Worm (Caenorhabditis elegans) whole organism, young adult: Measurements from ENCODE around the gene R105.5.

Experiments
- B0019.2 ChIP-seq: fragments of 200-800 bp; sonication (Bioruptor generic); conservative IDR thresholded peaks from 2 replicates; pipeline ENCODE4 v1.3.6; 2022; ENCODE audit warnings: missing genetic modification reagents, missing genetic modification characterization, missing compliant biosample characterization
- B0035.1 ChIP-seq: sonication (generic microtip); optimal IDR thresholded peaks from 2 replicates; lab custom pipeline; 2016; ENCODE audit warnings: missing genetic modification characterization, mild to moderate bottlenecking, missing compliant biosample characterization, missing genotype, missing genetic modification reagents
- D2030.7 ChIP-seq: fragments of 200-800 bp; sonication (Bioruptor generic); IDR thresholded peaks from 2 replicates; pipeline ENCODE4 v1.3.6; 2022; ENCODE audit warnings: missing genetic modification reagents, missing genetic modification characterization, missing compliant biosample characterization
- F10E7.11 ChIP-seq: sonication (generic microtip); optimal IDR thresholded peaks from 2 replicates; lab custom pipeline; 2017; ENCODE audit warnings: mild to moderate bottlenecking, missing genetic modification characterization, moderate library complexity, missing compliant biosample characterization
- F22D6.2 ChIP-seq: sonication (generic microtip); optimal IDR thresholded peaks from 2 replicates; lab custom pipeline; 2016; ENCODE audit warnings: mild to moderate bottlenecking, missing genetic modification characterization, missing compliant biosample characterization
- F52B5.7 ChIP-seq: sonication (generic microtip); optimal IDR thresholded peaks from 2 replicates; lab custom pipeline; 2016; ENCODE audit warnings: mild to moderate bottlenecking, missing genetic modification characterization, missing compliant biosample characterization
- F55B11.4 ChIP-seq: sonication (generic microtip); optimal IDR thresholded peaks from 2 replicates; lab custom pipeline; 2016; ENCODE audit warnings: missing compliant biosample characterization, missing genetic modification characterization, borderline replicate concordance; ENCODE audit not compliant: insufficient read depth
- F57A8.1 ChIP-seq: fragments of 200-800 bp; sonication (Bioruptor generic); optimal IDR thresholded peaks from 2 replicates; lab custom pipeline; 2018; ENCODE audit warnings: mild to moderate bottlenecking, missing genetic modification characterization, moderate library complexity, missing compliant biosample characterization
- T26A5.8 ChIP-seq: sonication (generic microtip); optimal IDR thresholded peaks from 2 replicates; lab custom pipeline; 2016; ENCODE audit warnings: missing genetic modification characterization, missing compliant biosample characterization
- Y53F4B.3 ChIP-seq: fragments of 200-800 bp; sonication (Bioruptor generic); IDR thresholded peaks from 2 replicates; pipeline ENCODE4 v1.3.6; 2022; ENCODE audit warnings: missing genetic modification reagents, missing genetic modification characterization, missing compliant biosample characterization
- Y79H2A.3 ChIP-seq: fragments of 200-800 bp; sonication (Bioruptor generic); conservative IDR thresholded peaks from 2 replicates; pipeline ENCODE4 v1.3.6; 2022; ENCODE audit warnings: missing genetic modification reagents, missing genetic modification characterization, missing compliant biosample characterization
- aptf-2 ChIP-seq: fragments of 200-800 bp; sonication (Bioruptor generic); conservative IDR thresholded peaks from 2 replicates; pipeline ENCODE4 v1.3.6; 2022; ENCODE audit warnings: missing genetic modification reagents, missing genetic modification characterization, missing compliant biosample characterization
- bed-1 ChIP-seq: fragments of 200-800 bp; sonication (Bioruptor generic); IDR thresholded peaks from 2 replicates; pipeline ENCODE4 v1.3.6; 2022; ENCODE audit warnings: missing genetic modification reagents, missing genetic modification characterization, missing compliant biosample characterization
- ccch-3 ChIP-seq: fragments of 200-800 bp; sonication (Bioruptor generic); optimal IDR thresholded peaks from 2 replicates; lab custom pipeline; 2018; ENCODE audit warnings: mild to moderate bottlenecking, missing genetic modification characterization, missing compliant biosample characterization
- ceh-100 ChIP-seq: fragments of 200-800 bp; sonication (Bioruptor generic); IDR thresholded peaks from 2 replicates; pipeline ENCODE4 v1.3.6; 2022; ENCODE audit warnings: missing genetic modification reagents, missing genetic modification characterization, missing compliant biosample characterization
- ceh-40 ChIP-seq: fragments of 200-800 bp; sonication (Bioruptor generic); IDR thresholded peaks from 2 replicates; pipeline ENCODE4 v1.3.6; 2022; ENCODE audit warnings: missing genetic modification characterization, missing compliant biosample characterization
- egl-18 ChIP-seq: fragments of 200-800 bp; sonication (Bioruptor generic); IDR thresholded peaks from 2 replicates; pipeline ENCODE4 v1.3.6; 2022; ENCODE audit warnings: missing genetic modification reagents, missing genetic modification characterization, missing compliant biosample characterization
- egrh-3 ChIP-seq: fragments of 200-800 bp; sonication (Bioruptor generic); IDR thresholded peaks from 2 replicates; pipeline ENCODE4 v1.3.6; 2022; ENCODE audit warnings: missing genetic modification reagents, missing genetic modification characterization, missing compliant biosample characterization
- hlh-26 ChIP-seq: fragments of 200-800 bp; sonication (Bioruptor generic); conservative IDR thresholded peaks from 2 replicates; pipeline ENCODE4 v1.3.6; 2022; ENCODE audit warnings: missing genetic modification reagents, missing genetic modification characterization, missing compliant biosample characterization
- hmg-1.2 ChIP-seq: fragments of 200-800 bp; sonication (Bioruptor generic); IDR thresholded peaks from 2 replicates; pipeline ENCODE4 v1.3.6; 2022; ENCODE audit warnings: missing genetic modification reagents, missing genetic modification characterization, missing compliant biosample characterization
- hmg-20 ChIP-seq: fragments of 200-800 bp; sonication (Bioruptor generic); IDR thresholded peaks from 2 replicates; pipeline ENCODE4 v1.3.6; 2022; ENCODE audit warnings: missing genetic modification reagents, missing genetic modification characterization, missing compliant biosample characterization
- hrde-1 ChIP-seq: sonication (generic microtip); optimal IDR thresholded peaks from 2 replicates; lab custom pipeline; 2016; ENCODE audit warnings: missing genetic modification characterization, mild to moderate bottlenecking, missing compliant biosample characterization, moderate library complexity, missing genotype, missing genetic modification reagents, borderline replicate concordance
- lag-1 ChIP-seq: fragments of 200-800 bp; sonication (Bioruptor generic); IDR thresholded peaks from 2 replicates; pipeline ENCODE4 v1.3.6; 2022; ENCODE audit warnings: missing genetic modification reagents, missing genetic modification characterization, missing compliant biosample characterization
- let-526 ChIP-seq: fragments of 200-800 bp; sonication (Bioruptor generic); IDR thresholded peaks from 2 replicates; pipeline ENCODE4 v1.3.6; 2022; ENCODE audit warnings: missing genetic modification reagents, missing genetic modification characterization, missing compliant biosample characterization
- lin-40 ChIP-seq: sonication (generic microtip); optimal IDR thresholded peaks from 2 replicates; lab custom pipeline; 2016; ENCODE audit warnings: missing genetic modification characterization, mild to moderate bottlenecking, missing compliant biosample characterization, missing genotype, missing genetic modification reagents
- madf-6 ChIP-seq: fragments of 200-800 bp; sonication (Bioruptor generic); IDR thresholded peaks from 2 replicates; pipeline ENCODE4 v1.3.6; 2022; ENCODE audit warnings: missing genetic modification reagents, missing genetic modification characterization, missing compliant biosample characterization
- madf-8 ChIP-seq: fragments of 200-800 bp; sonication (Bioruptor generic); conservative IDR thresholded peaks from 2 replicates; pipeline ENCODE4 v1.3.6; 2022; ENCODE audit warnings: missing genetic modification reagents, missing genetic modification characterization, missing compliant biosample characterization
- mes-4 ChIP-seq: sonication (generic microtip); optimal IDR thresholded peaks from 2 replicates; lab custom pipeline; 2016; ENCODE audit warnings: missing genotype, missing genetic modification characterization, missing compliant biosample characterization
- nfya-1 ChIP-seq: sonication (generic microtip); optimal IDR thresholded peaks from 2 replicates; lab custom pipeline; 2017; ENCODE audit warnings: antibody characterized with exemption, missing compliant biosample characterization, missing genetic modification characterization, borderline replicate concordance; ENCODE audit not compliant: insufficient read depth
- nfya-2 ChIP-seq: fragments of 200-800 bp; sonication (Bioruptor generic); IDR thresholded peaks from 2 replicates; pipeline ENCODE4 v1.3.6; 2022; ENCODE audit warnings: missing genetic modification reagents, missing genetic modification characterization, missing compliant biosample characterization
- nhr-80 ChIP-seq: sonication (generic microtip); optimal IDR thresholded peaks from 2 replicates; lab custom pipeline; 2016; ENCODE audit warnings: missing genetic modification characterization, missing compliant biosample characterization
- pbrm-1 ChIP-seq: fragments of 200-800 bp; sonication (Bioruptor generic); IDR thresholded peaks from 2 replicates; pipeline ENCODE4 v1.3.6; 2022; ENCODE audit warnings: missing genetic modification reagents, missing genetic modification characterization, missing compliant biosample characterization
- repo-1 ChIP-seq: sonication (generic microtip); optimal IDR thresholded peaks from 2 replicates; lab custom pipeline; 2017; ENCODE audit warnings: mild to moderate bottlenecking, missing genetic modification characterization, missing compliant biosample characterization
- rpc-1 ChIP-seq, 2 experiments: fragments of 150-350 bp in 1 of 2; sonication (generic microtip) in 1 of 2; optimal IDR thresholded peaks; 2 replicates each; lab custom pipeline; 2014 to 2018; ENCODE audit warnings: missing biosample characterization in 1 of 2, missing genetic modification characterization in 1 of 2, missing genetic modification reagents in 1 of 2, missing genotype in 1 of 2
- sdz-38 ChIP-seq: sonication (generic microtip); optimal IDR thresholded peaks from 2 replicates; lab custom pipeline; 2016; ENCODE audit warnings: missing genotype, missing genetic modification characterization, missing compliant biosample characterization
- sea-2 ChIP-seq: fragments of 200-800 bp; sonication (Bioruptor generic); IDR thresholded peaks from 2 replicates; pipeline ENCODE4 v1.3.6; 2022; ENCODE audit warnings: missing genetic modification characterization, missing compliant biosample characterization
- snpc-3.4 ChIP-seq: sonication (generic microtip); optimal IDR thresholded peaks from 2 replicates; lab custom pipeline; 2017; ENCODE audit warnings: missing genetic modification characterization, mild to moderate bottlenecking, missing compliant biosample characterization, antibody characterized with exemption, moderate library complexity, missing genotype, missing genetic modification reagents
- sptf-2 ChIP-seq: fragments of 200-800 bp; sonication (Bioruptor generic); optimal IDR thresholded peaks from 2 replicates; lab custom pipeline; 2018; ENCODE audit warnings: mild to moderate bottlenecking, missing genetic modification characterization, missing compliant biosample characterization
- tbx-9 ChIP-seq: sonication (generic microtip); optimal IDR thresholded peaks from 2 replicates; lab custom pipeline; 2016; ENCODE audit warnings: borderline replicate concordance, missing genetic modification characterization, inconsistent platforms, missing compliant biosample characterization
- tlf-1 ChIP-seq: fragments of 200-800 bp; sonication (Bioruptor generic); optimal IDR thresholded peaks from 2 replicates; lab custom pipeline; 2018; ENCODE audit warnings: mild to moderate bottlenecking, missing genetic modification characterization, missing compliant biosample characterization
- zfh-2 ChIP-seq: fragments of 200-800 bp; sonication (Bioruptor generic); conservative IDR thresholded peaks from 2 replicates; pipeline ENCODE4 v1.3.6; 2022; ENCODE audit warnings: missing genetic modification reagents, missing genetic modification characterization, missing compliant biosample characterization
- zim-3 ChIP-seq: sonication (generic microtip); optimal IDR thresholded peaks from 2 replicates; lab custom pipeline; 2017; ENCODE audit warnings: mild to moderate bottlenecking, missing genetic modification characterization, moderate library complexity, missing compliant biosample characterization
- ztf-28 ChIP-seq: fragments of 200-800 bp; sonication (Bioruptor generic); IDR thresholded peaks from 2 replicates; pipeline ENCODE4 v1.3.6; 2022; ENCODE audit warnings: missing genetic modification reagents, missing genetic modification characterization, missing compliant biosample characterization
- ztf-3 ChIP-seq: fragments of 200-800 bp; sonication (Bioruptor generic); optimal IDR thresholded peaks from 2 replicates; lab custom pipeline; 2018; ENCODE audit warnings: mild to moderate bottlenecking, missing genetic modification characterization, missing compliant biosample characterization

The R105.5 gene

ce11 chrIV:4673332-4673731, 37.2 kb downstream of the R105.5 start:
- TF ChIP-seq F55B11.4 (tag; lab: Kevin White, UChicago), result no peak
- no peak for TF ChIP-seq hrde-1 (tag; lab: Kevin White, UChicago)
- no peak for TF ChIP-seq mes-4 (tag; lab: Kevin White, UChicago)
- no peak for TF ChIP-seq tbx-9 (tag; lab: Kevin White, UChicago)
- TF ChIP-seq T26A5.8, result no peak
- TF ChIP-seq lin-40 (tag; lab: Kevin White, UChicago), result no peak
- no peak for TF ChIP-seq ceh-40
- TF ChIP-seq ztf-28 (GFP tag; lab: Robert Waterston, UW), result no peak
- TF ChIP-seq madf-6 (GFP tag; lab: Robert Waterston, UW), result no peak
- TF ChIP-seq hlh-26 (GFP tag; lab: Robert Waterston, UW), result no peak
- TF ChIP-seq B0019.2 (GFP tag; lab: Robert Waterston, UW), result no peak
- no peak for TF ChIP-seq D2030.7 (GFP tag; lab: Robert Waterston, UW)
- TF ChIP-seq aptf-2 (GFP tag; lab: Robert Waterston, UW), result no peak
- TF ChIP-seq madf-8 (GFP tag; lab: Robert Waterston, UW), result no peak

- TF ChIP-seq ztf-3 (GFP tag; lab: Kevin White, UChicago) (no peak), hmg-20 (no peak), zfh-2 (GFP tag; lab: Robert Waterston, UW) (peak; percentile 55; the same call in 1 of the 2 replicates), rpc-1 (optimal IDR thresholded peaks at IDR 0.05; lab: Kevin White, UChicago) (no peak), rpc-1 (tag; optimal IDR thresholded peaks at IDR 0.05; lab: Kevin White, UChicago) (no peak), madf-8 (GFP tag; lab: Robert Waterston, UW) (no peak), Y53F4B.3 (no peak), madf-6 (GFP tag; lab: Robert Waterston, UW) (no peak)
These were observed 38.2 kb downstream of the R105.5 start for ce11 chrIV:4674322-4674721.

ce11 chrIV:4678718-4679117, 42.6 kb downstream of the R105.5 start, which contains the start of gene kin-36:
Gene kin-36, plus strand, starts transcription at chrIV:4679018.
- TF ChIP-seq lag-1 (no peak), lin-40 (tag; lab: Kevin White, UChicago) (no peak), F10E7.11 (no peak), F57A8.1 (no peak), bed-1 (GFP tag; lab: Robert Waterston, UW) (no peak), sdz-38 (no peak), let-526 (GFP tag; lab: Robert Waterston, UW) (no peak), ccch-3 (GFP tag; lab: Kevin White, UChicago) (no peak), snpc-3.4 (tag; lab: Kevin White, UChicago) (no peak), sea-2 (GFP tag; lab: Robert Waterston, UW) (no peak), pbrm-1 (GFP tag; lab: Robert Waterston, UW) (no peak), nfya-2 (GFP tag; lab: Robert Waterston, UW) (no peak), nhr-80 (tag; lab: Kevin White, UChicago) (no peak), ztf-3 (GFP tag; lab: Kevin White, UChicago) (no peak), repo-1 (tag; lab: Kevin White, UChicago) (no peak), Y79H2A.3 (no peak), F22D6.2 (tag; lab: Kevin White, UChicago) (no peak), Y53F4B.3 (no peak)
- TF ChIP-seq, all 124 proteins: peak for 0

- TF ChIP-seq ceh-100 (GFP tag; lab: Robert Waterston, UW) (no peak), let-526 (GFP tag; lab: Robert Waterston, UW) (no peak), nfya-2 (GFP tag; lab: Robert Waterston, UW) (no peak), nfya-1 (no peak), F52B5.7 (tag; lab: Kevin White, UChicago) (no peak), zim-3 (no peak), hmg-1.2 (GFP tag; lab: Robert Waterston, UW) (no peak), lag-1 (no peak), egl-18 (no peak), egrh-3 (GFP tag; lab: Robert Waterston, UW) (no peak), ztf-28 (GFP tag; lab: Robert Waterston, UW) (no peak), sptf-2 (GFP tag; lab: Kevin White, UChicago) (no peak), sea-2 (GFP tag; lab: Robert Waterston, UW) (no peak), B0035.1 (no peak), Y53F4B.3 (no peak), tlf-1 (GFP tag; lab: Kevin White, UChicago) (no peak), aptf-2 (GFP tag; lab: Robert Waterston, UW) (no peak)
These were observed 47.0 kb downstream of the R105.5 start for ce11 chrIV:4683149-4683548.
